Worm (Caenorhabditis elegans) whole organism, L1 larva: Measurements from ENCODE around the gene gst-38.

ENCODE experiments used
- ces-1 ChIP-seq: fragments of 150-350 bp; optimal IDR thresholded peaks from 2 replicates; lab custom pipeline; 2014; ENCODE audit warnings: missing biosample characterization, missing genetic modification reagents, missing genetic modification characterization
- rnt-1 ChIP-seq: sonication (generic microtip); optimal IDR thresholded peaks from 2 replicates; lab custom pipeline; 2016; ENCODE audit warnings: mild to moderate bottlenecking, missing genetic modification characterization, moderate library complexity, missing compliant biosample characterization

DNA sequence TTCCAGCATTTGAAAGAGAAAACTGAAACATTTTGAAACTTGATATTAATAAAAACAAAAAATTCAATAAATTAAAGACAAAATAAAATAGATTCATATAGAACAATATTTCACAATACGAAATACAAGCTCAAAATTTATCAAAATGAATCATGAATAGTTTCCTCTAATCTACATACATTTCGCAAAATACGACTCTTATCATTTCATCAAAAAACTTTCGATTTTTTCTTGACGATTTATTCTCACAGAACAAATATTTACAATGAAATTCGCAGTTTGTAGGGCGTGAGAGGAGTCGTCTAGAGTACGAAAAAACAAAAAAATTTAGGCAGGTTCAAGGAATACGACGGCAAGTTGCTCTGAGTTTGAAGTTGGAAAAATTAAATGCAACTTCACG, 25.8 kb downstream of the gst-38 start:
- TF ChIP-seq rnt-1 (tag; lab: Kevin White, UChicago): no peak
- no peak for TF ChIP-seq ces-1 (GFP tag; lab: Kevin White, UChicago)
